Worm (Caenorhabditis elegans) whole organism, young adult: ENCODE results near the gene R02F11.9.

Source experiments
- B0019.2 ChIP-seq: fragments of 200-800 bp; sonication (Bioruptor generic); conservative IDR thresholded peaks from 2 replicates; pipeline ENCODE4 v1.3.6; 2022; ENCODE audit warnings: missing genetic modification reagents, missing genetic modification characterization, missing compliant biosample characterization
- B0035.1 ChIP-seq: sonication (generic microtip); optimal IDR thresholded peaks from 2 replicates; lab custom pipeline; 2016; ENCODE audit warnings: missing genetic modification characterization, mild to moderate bottlenecking, missing compliant biosample characterization, missing genotype, missing genetic modification reagents
- C06A6.2 ChIP-seq: fragments of 200-800 bp; sonication (Bioruptor generic); conservative IDR thresholded peaks from 2 replicates; pipeline ENCODE4 v1.3.6; 2022; ENCODE audit warnings: missing genetic modification characterization, missing compliant biosample characterization
- D2030.7 ChIP-seq: fragments of 200-800 bp; sonication (Bioruptor generic); IDR thresholded peaks from 2 replicates; pipeline ENCODE4 v1.3.6; 2022; ENCODE audit warnings: missing genetic modification reagents, missing genetic modification characterization, missing compliant biosample characterization
- F10E7.11 ChIP-seq: sonication (generic microtip); optimal IDR thresholded peaks from 2 replicates; lab custom pipeline; 2017; ENCODE audit warnings: mild to moderate bottlenecking, missing genetic modification characterization, moderate library complexity, missing compliant biosample characterization
- F39B2.1 ChIP-seq: fragments of 200-800 bp; sonication (Bioruptor generic); IDR thresholded peaks from 2 replicates; pipeline ENCODE4 v1.3.6; 2022; ENCODE audit warnings: missing genetic modification reagents, missing genetic modification characterization, missing compliant biosample characterization
- F52B5.7 ChIP-seq: sonication (generic microtip); optimal IDR thresholded peaks from 2 replicates; lab custom pipeline; 2016; ENCODE audit warnings: mild to moderate bottlenecking, missing genetic modification characterization, missing compliant biosample characterization
- F57A8.1 ChIP-seq: fragments of 200-800 bp; sonication (Bioruptor generic); optimal IDR thresholded peaks from 2 replicates; lab custom pipeline; 2018; ENCODE audit warnings: mild to moderate bottlenecking, missing genetic modification characterization, moderate library complexity, missing compliant biosample characterization
- F57C9.4 ChIP-seq: sonication (generic microtip); optimal IDR thresholded peaks from 2 replicates; lab custom pipeline; 2017; ENCODE audit warnings: mild to moderate bottlenecking, missing genetic modification characterization, missing compliant biosample characterization
- K11D2.4 ChIP-seq: fragments of 200-800 bp; sonication (Bioruptor generic); IDR thresholded peaks from 2 replicates; pipeline ENCODE4 v1.3.6; 2022; ENCODE audit warnings: missing genetic modification reagents, missing genetic modification characterization, missing compliant biosample characterization
- T07F8.4 ChIP-seq: sonication (generic microtip); optimal IDR thresholded peaks from 2 replicates; lab custom pipeline; 2016; ENCODE audit warnings: mild to moderate bottlenecking, missing genetic modification characterization, moderate library complexity, missing compliant biosample characterization
- Y53F4B.3 ChIP-seq: fragments of 200-800 bp; sonication (Bioruptor generic); IDR thresholded peaks from 2 replicates; pipeline ENCODE4 v1.3.6; 2022; ENCODE audit warnings: missing genetic modification reagents, missing genetic modification characterization, missing compliant biosample characterization
- Y53G8AR.9 ChIP-seq: fragments of 200-800 bp; sonication (Bioruptor generic); conservative IDR thresholded peaks from 2 replicates; pipeline ENCODE4 v1.3.6; 2022; ENCODE audit warnings: missing genetic modification reagents, missing genetic modification characterization, missing compliant biosample characterization
- Y67H2A.10 ChIP-seq: fragments of 200-800 bp; sonication (Bioruptor generic); conservative IDR thresholded peaks from 2 replicates; pipeline ENCODE4 v1.3.6; 2022; ENCODE audit warnings: missing genetic modification reagents, missing genetic modification characterization, missing compliant biosample characterization
- Y79H2A.3 ChIP-seq: fragments of 200-800 bp; sonication (Bioruptor generic); conservative IDR thresholded peaks from 2 replicates; pipeline ENCODE4 v1.3.6; 2022; ENCODE audit warnings: missing genetic modification reagents, missing genetic modification characterization, missing compliant biosample characterization
- aptf-3 ChIP-seq: fragments of 200-800 bp; sonication (Bioruptor generic); IDR thresholded peaks from 2 replicates; pipeline ENCODE4 v1.3.6; 2022; ENCODE audit warnings: missing genetic modification characterization, missing compliant biosample characterization
- athp-1 ChIP-seq: sonication (generic microtip); optimal IDR thresholded peaks from 2 replicates; lab custom pipeline; 2017; ENCODE audit warnings: mild to moderate bottlenecking, missing genetic modification characterization, missing compliant biosample characterization
- bed-2 ChIP-seq: fragments of 200-800 bp; sonication (Bioruptor generic); IDR thresholded peaks from 2 replicates; pipeline ENCODE4 v1.3.6; 2022; ENCODE audit warnings: missing genetic modification reagents, missing genetic modification characterization, missing compliant biosample characterization
- ccch-3 ChIP-seq: fragments of 200-800 bp; sonication (Bioruptor generic); optimal IDR thresholded peaks from 2 replicates; lab custom pipeline; 2018; ENCODE audit warnings: mild to moderate bottlenecking, missing genetic modification characterization, missing compliant biosample characterization
- cebp-1 ChIP-seq, 2 experiments: fragments of 200-800 bp in 1 of 2; sonication (Bioruptor generic) in 1 of 2; sonication (generic microtip) in 1 of 2; IDR thresholded peaks in 1 of 2; optimal IDR thresholded peaks in 1 of 2; 2 replicates each; pipeline versions ENCODE4 v1.3.6 to Lab custom; 2017 to 2022; ENCODE audit warnings: missing compliant biosample characterization in 2 of 2, missing genetic modification characterization in 2 of 2, mild to moderate bottlenecking in 1 of 2, missing genetic modification reagents in 1 of 2, moderate library complexity in 1 of 2
- ceh-27 ChIP-seq: fragments of 200-800 bp; sonication (Bioruptor generic); optimal IDR thresholded peaks from 2 replicates; lab custom pipeline; 2018; ENCODE audit warnings: mild to moderate bottlenecking, missing genetic modification characterization, moderate library complexity, missing compliant biosample characterization
- ceh-79 ChIP-seq: sonication (generic microtip); optimal IDR thresholded peaks from 2 replicates; lab custom pipeline; 2017; ENCODE audit warnings: mild to moderate bottlenecking, missing genetic modification characterization, missing compliant biosample characterization
- die-1 ChIP-seq: sonication (generic microtip); optimal IDR thresholded peaks from 2 replicates; lab custom pipeline; 2016; ENCODE audit warnings: missing genotype, mild to moderate bottlenecking, missing genetic modification characterization, missing compliant biosample characterization
- dox-1 ChIP-seq: fragments of 200-800 bp; sonication (Bioruptor generic); IDR thresholded peaks from 2 replicates; pipeline ENCODE4 v1.3.6; 2022; ENCODE audit warnings: missing genetic modification reagents, missing genetic modification characterization, missing compliant biosample characterization
- dpff-1 ChIP-seq: sonication (generic microtip); optimal IDR thresholded peaks from 2 replicates; lab custom pipeline; 2017; ENCODE audit warnings: mild to moderate bottlenecking, missing genetic modification characterization, missing compliant biosample characterization
- egl-44 ChIP-seq: fragments of 200-800 bp; sonication (Bioruptor generic); IDR thresholded peaks from 2 replicates; pipeline ENCODE4 v1.3.6; 2022; ENCODE audit warnings: missing genetic modification reagents, missing genetic modification characterization, missing compliant biosample characterization
- ets-4 ChIP-seq: fragments of 200-800 bp; sonication (Bioruptor generic); optimal IDR thresholded peaks from 2 replicates; lab custom pipeline; 2018; ENCODE audit warnings: mild to moderate bottlenecking, missing genetic modification characterization, missing compliant biosample characterization
- fkh-3 ChIP-seq: sonication (generic microtip); optimal IDR thresholded peaks from 2 replicates; lab custom pipeline; 2016; ENCODE audit warnings: mild to moderate bottlenecking, missing genetic modification characterization, missing compliant biosample characterization
- hmg-1.2 ChIP-seq: fragments of 200-800 bp; sonication (Bioruptor generic); IDR thresholded peaks from 2 replicates; pipeline ENCODE4 v1.3.6; 2022; ENCODE audit warnings: missing genetic modification reagents, missing genetic modification characterization, missing compliant biosample characterization
- hsf-1 ChIP-seq: fragments of 200-800 bp; sonication (Bioruptor generic); IDR thresholded peaks from 2 replicates; pipeline ENCODE4 v1.3.6; 2022; ENCODE audit warnings: missing genetic modification reagents, missing genetic modification characterization, missing compliant biosample characterization
- lag-1 ChIP-seq: fragments of 200-800 bp; sonication (Bioruptor generic); IDR thresholded peaks from 2 replicates; pipeline ENCODE4 v1.3.6; 2022; ENCODE audit warnings: missing genetic modification reagents, missing genetic modification characterization, missing compliant biosample characterization
- let-607 ChIP-seq, 2 experiments: fragments of 200-800 bp in 1 of 2; sonication (Bioruptor generic) in 1 of 2; sonication (generic microtip) in 1 of 2; optimal IDR thresholded peaks; 2 replicates each; lab custom pipeline; 2016 to 2018; ENCODE audit warnings: mild to moderate bottlenecking in 2 of 2, missing compliant biosample characterization in 2 of 2, missing genetic modification characterization in 2 of 2, moderate library complexity in 2 of 2, missing genotype in 1 of 2
- lin-35 ChIP-seq, 3 experiments: fragments of 150-350 bp in 2 of 3; sonication (generic microtip) in 1 of 3; optimal IDR thresholded peaks; 2 replicates each; lab custom pipeline; 2014 to 2018; ENCODE audit warnings: missing biosample characterization in 3 of 3, missing genetic modification characterization in 3 of 3, missing genetic modification reagents in 3 of 3
- lin-54 ChIP-seq: fragments of 200-800 bp; sonication (Bioruptor generic); optimal IDR thresholded peaks from 2 replicates; lab custom pipeline; 2018; ENCODE audit warnings: mild to moderate bottlenecking, missing genetic modification characterization, missing compliant biosample characterization
- lir-1 ChIP-seq: fragments of 200-800 bp; sonication (Bioruptor generic); conservative IDR thresholded peaks from 2 replicates; pipeline ENCODE4 v1.3.6; 2022; ENCODE audit warnings: missing genetic modification reagents, missing genetic modification characterization, missing compliant biosample characterization
- mcd-1 ChIP-seq: fragments of 200-800 bp; sonication (Bioruptor generic); IDR thresholded peaks from 2 replicates; pipeline ENCODE4 v1.3.6; 2022; ENCODE audit warnings: missing genetic modification reagents, missing genetic modification characterization, missing compliant biosample characterization
- mxl-1 ChIP-seq: sonication (generic microtip); optimal IDR thresholded peaks from 2 replicates; lab custom pipeline; 2016; ENCODE audit warnings: missing genetic modification characterization, missing compliant biosample characterization
- nhr-27 ChIP-seq: fragments of 200-800 bp; sonication (Bioruptor generic); optimal IDR thresholded peaks from 2 replicates; lab custom pipeline; 2018; ENCODE audit warnings: mild to moderate bottlenecking, missing genetic modification characterization, moderate library complexity, missing compliant biosample characterization
- rpc-1 ChIP-seq, 2 experiments: fragments of 150-350 bp in 1 of 2; sonication (generic microtip) in 1 of 2; optimal IDR thresholded peaks; 2 replicates each; lab custom pipeline; 2014 to 2018; ENCODE audit warnings: missing biosample characterization in 1 of 2, missing genetic modification characterization in 1 of 2, missing genetic modification reagents in 1 of 2, missing genotype in 1 of 2
- snpc-3.4 ChIP-seq: sonication (generic microtip); optimal IDR thresholded peaks from 2 replicates; lab custom pipeline; 2017; ENCODE audit warnings: missing genetic modification characterization, mild to moderate bottlenecking, missing compliant biosample characterization, antibody characterized with exemption, moderate library complexity, missing genotype, missing genetic modification reagents
- somi-1 ChIP-seq: fragments of 200-800 bp; sonication (Bioruptor generic); optimal IDR thresholded peaks from 2 replicates; lab custom pipeline; 2018; ENCODE audit warnings: mild to moderate bottlenecking, missing genetic modification characterization, missing compliant biosample characterization
- tbx-9 ChIP-seq: sonication (generic microtip); optimal IDR thresholded peaks from 2 replicates; lab custom pipeline; 2016; ENCODE audit warnings: borderline replicate concordance, missing genetic modification characterization, inconsistent platforms, missing compliant biosample characterization
- tlf-1 ChIP-seq: fragments of 200-800 bp; sonication (Bioruptor generic); optimal IDR thresholded peaks from 2 replicates; lab custom pipeline; 2018; ENCODE audit warnings: mild to moderate bottlenecking, missing genetic modification characterization, missing compliant biosample characterization
- unc-130 ChIP-seq: sonication (generic microtip); optimal IDR thresholded peaks from 2 replicates; lab custom pipeline; 2016; ENCODE audit warnings: missing genetic modification reagents, missing genetic modification characterization, missing compliant biosample characterization
- zfh-2 ChIP-seq: fragments of 200-800 bp; sonication (Bioruptor generic); conservative IDR thresholded peaks from 2 replicates; pipeline ENCODE4 v1.3.6; 2022; ENCODE audit warnings: missing genetic modification reagents, missing genetic modification characterization, missing compliant biosample characterization
- ztf-25 ChIP-seq: fragments of 200-800 bp; sonication (Bioruptor generic); IDR thresholded peaks from 2 replicates; pipeline ENCODE4 v1.3.6; 2022; ENCODE audit warnings: missing genetic modification reagents, missing genetic modification characterization, missing compliant biosample characterization
- ztf-26 ChIP-seq: sonication (generic microtip); optimal IDR thresholded peaks from 2 replicates; lab custom pipeline; 2017; ENCODE audit warnings: missing genetic modification characterization, missing compliant biosample characterization

The R02F11.9 gene

DNA sequence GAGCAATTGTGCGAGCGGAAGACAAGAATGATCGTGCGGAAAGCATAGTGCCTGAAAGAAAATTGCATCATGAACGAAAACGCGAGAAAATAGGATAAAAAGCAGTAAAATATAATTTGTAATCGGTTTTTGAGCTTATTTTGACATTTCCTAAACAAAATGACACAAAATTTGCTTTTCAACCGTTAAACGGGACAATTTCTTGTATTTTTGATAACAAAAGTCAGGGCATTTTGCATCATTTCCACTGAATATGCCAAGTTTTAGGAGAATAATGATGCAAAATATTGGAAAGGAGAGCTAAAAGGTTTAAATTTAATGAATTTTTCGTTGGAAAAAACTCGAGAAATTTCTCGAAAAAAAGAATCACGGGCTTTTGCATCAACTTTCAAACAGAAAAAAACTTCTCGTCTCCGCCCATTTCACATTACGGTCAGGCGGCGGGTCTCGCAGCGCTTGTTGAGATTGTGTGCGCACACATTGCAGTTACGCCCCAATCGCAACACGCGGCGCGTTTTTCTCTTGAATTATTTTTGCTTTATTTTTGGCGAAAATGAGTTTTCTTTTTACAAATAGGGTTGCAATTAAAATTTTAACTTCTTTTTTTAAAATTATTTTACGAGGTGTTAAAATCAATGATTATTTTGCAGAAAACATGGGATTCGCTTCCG is 39.6 kb downstream of the R02F11.9 start, which contains the start of the genes hsp-6 and C37H5.5 (continued):
- TF ChIP-seq F57A8.1 (GFP tag; lab: Kevin White, UChicago) (no peak), F39B2.1 (GFP tag; lab: Robert Waterston, UW) (no peak), cebp-1 (GFP tag; IDR thresholded peaks at IDR 0.05; lab: Robert Waterston, UW) (peak; percentile 46; the same call in 1 of the 2 replicates), cebp-1 (tag; optimal IDR thresholded peaks at IDR 0.05; lab: Kevin White, UChicago) (peak; percentile 82), bed-2 (GFP tag; lab: Robert Waterston, UW) (no peak), mcd-1 (GFP tag; lab: Robert Waterston, UW) (peak; percentile 77), ztf-26 (peak; percentile 38), K11D2.4 (GFP tag; lab: Robert Waterston, UW) (peak; percentile 70), ets-4 (GFP tag; lab: Kevin White, UChicago) (no peak), lag-1 (GFP tag; lab: Robert Waterston, UW) (no peak), dox-1 (GFP tag; lab: Robert Waterston, UW) (peak; percentile 84), F10E7.11 (no peak), B0019.2 (no peak), B0035.1 (no peak), dpff-1 (tag; lab: Kevin White, UChicago) (no peak), zfh-2 (GFP tag; lab: Robert Waterston, UW) (no peak), aptf-3 (no peak), ztf-25 (no peak), snpc-3.4 (tag; lab: Kevin White, UChicago) (peak; percentile 59), lin-35 (GFP tag; optimal IDR thresholded peaks at IDR 0.05; lab: Kevin White, UChicago) (peak in 1 of 3 experiments; percentile 42), let-607 (tag; optimal IDR thresholded peaks at IDR 0.05; lab: Kevin White, UChicago) (peak in 1 of 2 experiments; percentile 32), hsf-1 (GFP tag; lab: Robert Waterston, UW) (peak; percentile 91), T07F8.4 (tag; lab: Kevin White, UChicago) (no peak), athp-1 (tag; lab: Kevin White, UChicago) (peak; percentile 73), die-1 (tag; lab: Kevin White, UChicago) (no peak), tbx-9 (tag; lab: Kevin White, UChicago) (no peak), lin-54 (GFP tag; lab: Kevin White, UChicago) (peak; percentile 80), rpc-1 (optimal IDR thresholded peaks at IDR 0.05; lab: Kevin White, UChicago) (peak; percentile 43), rpc-1 (tag; optimal IDR thresholded peaks at IDR 0.05; lab: Kevin White, UChicago) (no peak), ceh-27 (GFP tag; lab: Kevin White, UChicago) (peak; percentile 73), egl-44 (GFP tag; lab: Robert Waterston, UW) (no peak), F57C9.4 (tag; lab: Kevin White, UChicago) (no peak), F52B5.7 (no peak), hmg-1.2 (GFP tag; lab: Robert Waterston, UW) (peak; percentile 70), D2030.7 (GFP tag; lab: Robert Waterston, UW) (peak; percentile 72), C06A6.2 (GFP tag; lab: Robert Waterston, UW) (peak; percentile 68; the same call in 1 of the 2 replicates), mxl-1 (tag; lab: Kevin White, UChicago) (no peak), unc-130 (GFP tag; lab: Kevin White, UChicago) (no peak), Y53G8AR.9 (peak; percentile 82), Y67H2A.10 (GFP tag; lab: Robert Waterston, UW) (no peak), Y79H2A.3 (GFP tag; lab: Robert Waterston, UW) (no peak), ceh-79 (tag; lab: Kevin White, UChicago) (no peak), nhr-27 (tag; lab: Kevin White, UChicago) (no peak), somi-1 (peak; percentile 56), tlf-1 (GFP tag; lab: Kevin White, UChicago) (peak; percentile 89), fkh-3 (tag; lab: Kevin White, UChicago) (no peak), ccch-3 (no peak), lir-1 (peak; percentile 78), Y53F4B.3 (GFP tag; lab: Robert Waterston, UW) (no peak)
